2 worm cellular contexts compared by ENCODE assay signal in the genomic region with DNA sequence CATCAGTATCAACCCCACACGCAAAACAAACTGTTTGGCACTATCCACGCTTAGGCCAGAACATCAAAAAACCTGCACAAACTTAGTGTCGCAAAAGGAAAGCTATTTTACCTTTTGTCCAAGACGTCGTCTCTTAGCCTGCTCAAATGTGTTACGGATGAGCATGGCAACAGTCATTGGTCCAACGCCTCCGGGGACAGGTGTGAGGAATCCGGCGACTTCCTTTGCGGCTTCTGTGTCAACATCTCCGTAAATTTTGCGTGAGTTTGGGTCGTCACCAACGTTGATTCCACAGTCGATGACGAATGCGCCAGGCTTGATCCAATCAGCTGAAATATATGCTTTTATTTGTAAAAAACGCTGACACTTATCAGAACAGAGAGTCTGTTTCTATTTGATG.
TF ChIP-seq lines count a peak whose summit lies in the region.

No protein-coding gene starts in this region.

TF ChIP-seq in whole organism, L1 larva, 84 proteins besides CTCF, POLR2A, EP300 and RAD21:
- no peak for TF ChIP-seq alr-1 (tag; optimal IDR thresholded peaks at IDR 0.05; lab: Kevin White, UChicago; ENCODE audit: borderline replicate concordance)
- 0 out of 2 replicates have a peak, but pooled peaks have one; percentile 8 for TF ChIP-seq grh-1 (GFP tag; IDR thresholded peaks at IDR 0.05; lab: Robert Waterston, UW)

TF ChIP-seq in whole organism, L4 larva, 104 proteins besides CTCF, POLR2A, EP300 and RAD21:
- no peak for TF ChIP-seq ama-1 (optimal IDR thresholded peaks at IDR 0.05; lab: Kevin White, UChicago)
- TF ChIP-seq daf-8 (GFP tag; IDR thresholded peaks at IDR 0.05; lab: Robert Waterston, UW) = no peak
- no peak for TF ChIP-seq lim-7 (GFP tag; IDR thresholded peaks at IDR 0.05; lab: Robert Waterston, UW)
- peak; percentile 97 for TF ChIP-seq aha-1 (tag; lab: Kevin White, UChicago)
- no peak for TF ChIP-seq skn-1 (tag; optimal IDR thresholded peaks at IDR 0.05; lab: Kevin White, UChicago)
- TF ChIP-seq daf-16 (GFP tag; optimal IDR thresholded peaks at IDR 0.05; lab: Kevin White, UChicago) = no peak
- TF ChIP-seq daf-16 (tag; optimal IDR thresholded peaks at IDR 0.05; lab: Kevin White, UChicago) = peak; percentile 2
- TF ChIP-seq madf-9 (GFP tag; conservative IDR thresholded peaks at IDR 0.05; lab: Robert Waterston, UW) = no peak
- no peak for TF ChIP-seq mep-1 (tag; optimal IDR thresholded peaks at IDR 0.05; lab: Kevin White, UChicago)
- peak; percentile 16 for TF ChIP-seq nhr-28 (tag; optimal IDR thresholded peaks at IDR 0.05; lab: Kevin White, UChicago)
- TF ChIP-seq egl-27 (tag; optimal IDR thresholded peaks at IDR 0.05; lab: Kevin White, UChicago) = no peak
TF ChIP-seq in whole organism, L4 larva: peak in this region for 3.
